Worm (Caenorhabditis elegans): ENCODE data around the gene F45H10.5.

DNA sequence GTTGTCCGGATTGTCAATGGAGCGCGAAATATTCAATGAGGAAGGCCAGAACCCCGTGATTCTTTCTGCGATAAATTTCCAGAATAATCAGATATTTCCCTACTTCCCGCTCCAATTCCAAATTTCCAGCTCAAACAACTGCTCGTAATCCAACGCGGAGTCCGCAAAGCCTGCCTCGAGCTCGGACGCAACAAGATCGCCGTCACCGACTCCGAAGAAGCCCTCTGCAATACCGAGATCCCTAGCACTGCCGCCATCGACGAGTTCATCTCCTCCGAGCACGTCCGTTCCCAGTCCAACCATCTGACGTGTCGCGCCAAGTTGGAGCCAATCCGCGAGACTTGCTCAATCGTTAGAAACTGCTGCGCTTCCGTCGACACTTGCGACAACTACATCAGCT lies 16.6 kb upstream of the F45H10.5 start:
- no peak for TF ChIP-seq ceh-6 (GFP tag; optimal IDR thresholded peaks at IDR 0.05)
- TF ChIP-seq tbx-2 (tag; optimal IDR thresholded peaks at IDR 0.05): no peak
